Worm (Caenorhabditis elegans): ENCODE measurements around the gene Y45F10B.3.
"Not testable (repeated sequence)": the region's sequence is repeated elsewhere in the genome, so short reads cannot be mapped to it uniquely, and the experiment has no call there.

DNA sequence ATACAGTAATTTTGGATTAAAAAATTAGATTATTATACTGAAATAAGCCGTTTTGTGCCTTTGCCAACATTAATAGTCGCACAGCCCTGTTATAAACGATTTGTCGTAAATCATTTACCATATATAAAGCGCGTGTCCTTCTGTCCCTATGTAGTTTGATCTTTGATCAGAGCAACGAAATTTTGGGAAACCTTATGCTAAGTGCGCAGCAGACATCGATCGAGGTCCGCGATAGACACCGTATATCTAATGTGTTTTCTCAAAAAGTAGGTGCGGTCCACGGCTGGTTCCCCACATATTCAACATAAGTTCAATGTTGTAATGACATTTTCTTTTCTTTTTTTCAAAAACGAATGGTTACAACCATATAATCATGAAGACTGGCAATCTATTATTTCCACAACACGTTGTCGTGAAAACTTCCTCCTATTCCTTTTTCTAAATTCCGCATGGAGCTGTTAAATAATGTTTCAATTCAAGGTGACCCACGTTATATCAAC lies 4.9 kb upstream of the Y45F10B.3 start, which contains the start of gene sru-9:
- TF ChIP-seq jun-1 (tag; optimal IDR thresholded peaks at IDR 0.05); zfp-3 (GFP tag; conservative IDR thresholded peaks at IDR 0.05); aly-2 (tag; optimal IDR thresholded peaks at IDR 0.05); nhr-25 (tag; optimal IDR thresholded peaks at IDR 0.05; ENCODE audit: borderline replicate concordance, insufficient read depth); ceh-32 (tag; optimal IDR thresholded peaks at IDR 0.05; ENCODE audit: poor library complexity); pha-4 (GFP tag; IDR thresholded peaks at IDR 0.05); pha-4 (tag; optimal IDR thresholded peaks at IDR 0.05); fos-1 (tag; optimal IDR thresholded peaks at IDR 0.05); ztf-11 (tag; optimal IDR thresholded peaks at IDR 0.05); lin-38 (GFP tag; IDR thresholded peaks at IDR 0.05); mes-2 (tag; optimal IDR thresholded peaks at IDR 0.05; ENCODE audit: poor library complexity, severe bottlenecking); pqm-1 (tag; optimal IDR thresholded peaks at IDR 0.05); egl-27 (tag; optimal IDR thresholded peaks at IDR 0.05): not testable (repeated sequence)

All from whole organism, L4 larva.